Fruit fly (Drosophila melanogaster): ENCODE measurements around the gene Lerp.

- no peak for TF ChIP-seq CTCF (optimal IDR thresholded peaks at IDR 0.05)
- TF ChIP-seq CG8478 (optimal IDR thresholded peaks at IDR 0.05): no peak
Measured at dm6 chr3R:26867457-26868044, 4.6 kb upstream of the Lerp start.
